Fruit fly (Drosophila melanogaster): ENCODE data around the gene Plp.
A peak's percentile ranks its signal among the peaks of the same experiment; 100 is the strongest.

Gene Plp

dm6 chr3L:15104849-15105555, 10.5 kb upstream of the Plp start (continued):
- TF ChIP-seq CG16779 (GFP tag; IDR thresholded peaks at IDR 0.05) (0 out of 2 replicates have a peak, but pooled peaks have one; percentile 29), pzg (GFP tag; optimal IDR thresholded peaks at IDR 0.05) (no peak), NfI (GFP tag; optimal IDR thresholded peaks at IDR 0.05) (peak; percentile 67), toy (GFP tag; IDR thresholded peaks at IDR 0.05) (no peak), scrt (GFP tag; optimal IDR thresholded peaks at IDR 0.05) (peak; percentile 43), Opbp (GFP tag; IDR thresholded peaks at IDR 0.05; ENCODE audit: partially characterized antibody) (no peak), CG17361 (GFP tag; IDR thresholded peaks at IDR 0.05) (peak; percentile 70; the same call in 2 of the 3 replicates), lilli (GFP tag; optimal IDR thresholded peaks at IDR 0.05) (peak; percentile 85), Hsf (GFP tag; optimal IDR thresholded peaks at IDR 0.05) (peak; percentile 68), wor (GFP tag; IDR thresholded peaks at IDR 0.05) (no peak), ind (GFP tag; optimal IDR thresholded peaks at IDR 0.05) (peak; percentile 39), gsb (GFP tag; IDR thresholded peaks at IDR 0.05) (no peak), tna (GFP tag; IDR thresholded peaks at IDR 0.05; ENCODE audit: partially characterized antibody) (no peak), CG10979 (tag; optimal IDR thresholded peaks at IDR 0.05) (peak; percentile 27), eve (GFP tag; optimal IDR thresholded peaks at IDR 0.05) (no peak), ATbp (GFP tag; optimal IDR thresholded peaks at IDR 0.05) (peak; percentile 6), pan (optimal IDR thresholded peaks at IDR 0.05) (no peak), pan (GFP tag; optimal IDR thresholded peaks at IDR 0.05 in 1 of 2, IDR thresholded peaks at IDR 0.05 in 1 of 2) (peak in 1 of 2 experiments; percentile 68), CG17829 (tag; optimal IDR thresholded peaks at IDR 0.05) (peak; percentile 53), Pdp1 (GFP tag; optimal IDR thresholded peaks at IDR 0.05) (peak; percentile 37 to 67), CG11456 (GFP tag; IDR thresholded peaks at IDR 0.05) (no peak; the same call in 2 of the 3 replicates), CG4328 (GFP tag; optimal IDR thresholded peaks at IDR 0.05) (no peak), CrebB (tag; optimal IDR thresholded peaks at IDR 0.05) (no peak), CG12299 (tag; optimal IDR thresholded peaks at IDR 0.05) (no peak), CG1647 (GFP tag; optimal IDR thresholded peaks at IDR 0.05) (no peak), Hr78 (GFP tag; optimal IDR thresholded peaks at IDR 0.05) (no peak), dm (GFP tag; optimal IDR thresholded peaks at IDR 0.05) (no peak), Spps (tag; optimal IDR thresholded peaks at IDR 0.05) (no peak), CG12744 (GFP tag; optimal IDR thresholded peaks at IDR 0.05) (no peak), lab (GFP tag; optimal IDR thresholded peaks at IDR 0.05) (peak; percentile 69), CG17385 (GFP tag; optimal IDR thresholded peaks at IDR 0.05) (peak; percentile 61), CG5953 (GFP tag; IDR thresholded peaks at IDR 0.05) (peak; percentile 13; the same call in 1 of the 2 replicates), dimm (GFP tag; IDR thresholded peaks at IDR 0.05) (no peak), tio (GFP tag; optimal IDR thresholded peaks at IDR 0.05) (peak; percentile 32), CG31365 (tag; optimal IDR thresholded peaks at IDR 0.05) (no peak), CG6765 (GFP tag; optimal IDR thresholded peaks at IDR 0.05) (no peak), ara (GFP tag; IDR thresholded peaks at IDR 0.05) (peak; percentile 21; the same call in 1 of the 2 replicates), hb (GFP tag; IDR thresholded peaks at IDR 0.05; ENCODE audit: partially characterized antibody) (no peak), D (optimal IDR thresholded peaks at IDR 0.05) (no peak), D (GFP tag; optimal IDR thresholded peaks at IDR 0.05) (peak; percentile 6), CG14710 (tag; optimal IDR thresholded peaks at IDR 0.05) (peak; percentile 4), trh (GFP tag; optimal IDR thresholded peaks at IDR 0.05) (peak; percentile 30), psq (GFP tag; optimal IDR thresholded peaks at IDR 0.05) (no peak), CG12236 (GFP tag; optimal IDR thresholded peaks at IDR 0.05) (peak; percentile 23), CG2875 (GFP tag; optimal IDR thresholded peaks at IDR 0.05) (no peak), ken (GFP tag; IDR thresholded peaks at IDR 0.05) (peak; percentile 57; the same call in 1 of the 3 replicates), CG17912 (GFP tag; optimal IDR thresholded peaks at IDR 0.05) (no peak), H2.0 (GFP tag; IDR thresholded peaks at IDR 0.05) (peak; percentile 19; the same call in 1 of the 2 replicates), fd64A (GFP tag; optimal IDR thresholded peaks at IDR 0.05) (no peak)

All from whole organism, embryonic.